Worm (Caenorhabditis elegans) whole organism, L4/young adult: ENCODE data around the gene srv-3.
"Not testable (repeated sequence)": the region's sequence is repeated elsewhere in the genome, so short reads cannot be mapped to it uniquely, and the experiment has no call there.

Source experiments
- W03F9.2 ChIP-seq: fragments of 150-350 bp; optimal IDR thresholded peaks from 2 replicates; lab custom pipeline; 2014; ENCODE audit warnings: missing biosample characterization, missing genetic modification characterization
- dao-5 ChIP-seq: sonication (generic microtip); optimal IDR thresholded peaks from 2 replicates; lab custom pipeline; 2016; ENCODE audit warnings: missing genotype, missing genetic modification characterization, moderate library complexity, missing compliant biosample characterization
- him-1 ChIP-seq: sonication (generic microtip); optimal IDR thresholded peaks from 2 replicates; lab custom pipeline; 2016; ENCODE audit warnings: missing genotype, missing genetic modification reagents, missing genetic modification characterization, missing compliant biosample characterization

Gene srv-3

ce11 chrV:19737458-19737857 is 28.7 kb upstream of the srv-3 start, which contains the start of gene W04E12.7:
Gene W04E12.7 (minus strand): TSS chrV:19737558.
- TF ChIP-seq dao-5 (tag; lab: Kevin White, UChicago) (no peak), him-1 (tag; lab: Kevin White, UChicago) (no peak), W03F9.2 (tag; lab: Kevin White, UChicago) (no peak)

- TF ChIP-seq dao-5 (tag; lab: Kevin White, UChicago) (no peak), W03F9.2 (tag; lab: Kevin White, UChicago) (no peak), him-1 (tag; lab: Kevin White, UChicago) (no peak)
These were observed 25.0 kb upstream of the srv-3 start for ce11 chrV:19733728-19734127.

DNA sequence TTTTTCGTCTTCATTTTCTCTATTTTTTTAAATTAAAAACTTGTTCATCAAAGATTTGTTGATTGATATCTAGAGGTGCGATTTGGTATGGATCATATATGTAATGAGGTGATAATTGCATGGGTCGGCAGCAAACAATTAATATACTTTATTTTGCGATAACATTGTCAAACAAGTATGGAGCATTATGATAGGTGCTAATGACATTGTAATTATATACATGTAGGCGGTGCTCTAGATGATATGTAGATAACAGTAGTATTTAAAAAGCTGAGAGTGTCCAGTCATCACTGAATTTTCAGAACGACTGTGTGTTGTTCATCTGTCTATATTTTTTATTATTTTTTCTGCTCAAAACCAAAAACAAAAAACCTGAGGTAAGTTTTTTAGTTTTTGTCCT is 21.5 kb upstream of the srv-3 start, which contains the start of gene Y116F11A.1:
Y116F11A.1 (plus strand) TSS at position 301 of the 400 bp plus-strand sequence.
- TF ChIP-seq W03F9.2 (tag; lab: Kevin White, UChicago), result no peak
- TF ChIP-seq dao-5 (tag; lab: Kevin White, UChicago), result no peak
- no peak for TF ChIP-seq him-1 (tag; lab: Kevin White, UChicago)

DNA sequence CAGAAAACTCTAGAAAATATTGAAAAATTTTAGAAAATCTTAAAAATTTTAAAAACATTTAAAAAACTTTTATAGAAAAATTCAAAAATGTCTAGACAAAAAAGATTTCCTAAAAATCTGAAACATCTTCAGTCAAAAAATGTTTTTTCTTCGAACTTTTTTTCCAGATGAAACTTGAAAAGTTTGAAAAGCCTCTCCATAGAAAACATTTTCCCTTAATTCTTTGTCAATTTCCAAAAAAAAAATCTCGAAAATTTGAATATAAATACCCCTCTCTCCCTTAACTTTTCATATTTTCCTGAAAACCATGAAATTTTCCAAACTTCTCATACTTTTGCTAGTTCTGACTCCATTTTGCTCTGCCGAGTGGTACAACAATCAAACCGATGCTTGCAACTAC is 20.0 kb upstream of the srv-3 start, which contains the start of gene Y116F11A.3:
Y116F11A.3 (plus strand) TSS at position 301 of the 400 bp plus-strand sequence.
- TF ChIP-seq W03F9.2 (tag; lab: Kevin White, UChicago) (no peak), dao-5 (tag; lab: Kevin White, UChicago) (no peak), him-1 (tag; lab: Kevin White, UChicago) (no peak)

- TF ChIP-seq dao-5 (tag; lab: Kevin White, UChicago) (no peak), him-1 (tag; lab: Kevin White, UChicago) (no peak), W03F9.2 (tag; lab: Kevin White, UChicago) (no peak)
These were observed 19.2 kb upstream of the srv-3 start for ce11 chrV:19727990-19728389.

- TF ChIP-seq dao-5 (tag; lab: Kevin White, UChicago) (no peak), W03F9.2 (tag; lab: Kevin White, UChicago) (no peak), him-1 (tag; lab: Kevin White, UChicago) (no peak)
These were observed 15.8 kb upstream of the srv-3 start for ce11 chrV:19724589-19724988.

DNA sequence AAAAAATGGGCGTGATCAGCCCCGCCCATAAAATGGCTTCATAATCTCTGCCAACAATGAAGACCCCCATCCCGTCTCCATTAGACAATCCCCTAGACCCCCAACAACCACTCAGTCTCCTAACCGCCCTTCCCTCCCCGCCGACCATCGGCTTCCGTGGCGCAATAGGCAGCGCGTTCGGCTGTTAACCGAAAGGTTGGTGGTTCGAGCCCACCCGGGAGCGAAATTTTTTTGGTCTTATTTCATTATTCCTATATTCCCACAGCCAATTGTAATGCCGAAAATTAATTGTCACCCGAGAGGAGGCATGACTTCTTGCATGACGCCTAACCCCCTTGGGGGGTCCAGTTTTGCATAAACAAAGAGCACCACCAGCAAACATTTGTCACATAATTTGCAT is 14.1 kb upstream of the srv-3 start:
- TF ChIP-seq W03F9.2 (tag; lab: Kevin White, UChicago), result no peak
- TF ChIP-seq him-1 (tag; lab: Kevin White, UChicago), result no peak
- no peak for TF ChIP-seq dao-5 (tag; lab: Kevin White, UChicago)

ce11 chrV:19719253-19719652 is 10.5 kb upstream of the srv-3 start, which contains the start of gene Y116F11A.6:
Gene Y116F11A.6 (plus strand): TSS chrV:19719553.
- TF ChIP-seq him-1 (tag; lab: Kevin White, UChicago) (no peak), dao-5 (tag; lab: Kevin White, UChicago) (no peak), W03F9.2 (tag; lab: Kevin White, UChicago) (no peak)

- no peak for TF ChIP-seq dao-5 (tag; lab: Kevin White, UChicago)
- TF ChIP-seq W03F9.2 (tag; lab: Kevin White, UChicago), result no peak
- no peak for TF ChIP-seq him-1 (tag; lab: Kevin White, UChicago)
These were observed 9.9 kb upstream of the srv-3 start for ce11 chrV:19718660-19719059.

DNA sequence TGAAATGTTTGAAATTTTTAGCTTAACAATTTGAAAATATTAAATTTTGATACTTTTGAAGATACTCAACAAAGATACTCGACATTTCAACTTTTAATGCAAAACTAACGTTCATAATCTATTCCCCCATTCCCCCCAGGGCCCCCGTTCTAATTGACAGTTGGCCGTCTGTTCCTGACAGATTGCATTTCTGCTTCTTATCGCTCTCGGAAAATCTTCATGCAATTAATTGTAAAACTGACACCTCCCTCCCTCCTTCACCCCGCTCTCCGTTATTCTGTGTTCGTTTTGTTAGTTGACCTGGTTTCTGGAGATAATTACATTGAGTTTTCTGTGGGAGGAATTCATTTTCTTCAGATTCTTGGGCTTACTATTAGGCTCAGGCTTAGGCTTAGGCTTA is 9.2 kb upstream of the srv-3 start:
- TF ChIP-seq W03F9.2 (tag; lab: Kevin White, UChicago) (no peak), dao-5 (tag; lab: Kevin White, UChicago) (no peak), him-1 (tag; lab: Kevin White, UChicago) (no peak)

DNA sequence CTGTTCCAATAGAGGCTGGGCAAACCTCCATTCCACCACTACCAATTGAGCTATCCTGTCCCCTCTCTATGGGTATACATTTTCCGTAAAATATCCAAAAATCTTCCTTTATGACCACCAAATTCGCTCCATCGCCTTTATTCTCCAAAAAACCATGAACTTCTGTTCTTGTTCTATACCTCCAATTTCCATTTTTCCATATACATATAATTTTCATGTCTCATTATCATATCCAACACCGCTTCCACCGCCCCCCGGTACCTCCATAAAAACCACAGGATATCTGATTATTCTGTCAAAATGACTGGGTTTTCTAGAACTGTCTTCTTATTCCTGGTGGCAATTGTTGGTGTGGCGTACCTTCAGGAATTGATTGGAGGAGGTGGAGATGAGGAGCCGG is 7.1 kb upstream of the srv-3 start, which contains the start of gene Y43F8C.17:
Y43F8C.17 (plus strand) TSS at position 301 of the 400 bp plus-strand sequence.
- no peak for TF ChIP-seq W03F9.2 (tag; lab: Kevin White, UChicago)
- no peak for TF ChIP-seq dao-5 (tag; lab: Kevin White, UChicago)
- TF ChIP-seq him-1 (tag; lab: Kevin White, UChicago), result no peak

DNA sequence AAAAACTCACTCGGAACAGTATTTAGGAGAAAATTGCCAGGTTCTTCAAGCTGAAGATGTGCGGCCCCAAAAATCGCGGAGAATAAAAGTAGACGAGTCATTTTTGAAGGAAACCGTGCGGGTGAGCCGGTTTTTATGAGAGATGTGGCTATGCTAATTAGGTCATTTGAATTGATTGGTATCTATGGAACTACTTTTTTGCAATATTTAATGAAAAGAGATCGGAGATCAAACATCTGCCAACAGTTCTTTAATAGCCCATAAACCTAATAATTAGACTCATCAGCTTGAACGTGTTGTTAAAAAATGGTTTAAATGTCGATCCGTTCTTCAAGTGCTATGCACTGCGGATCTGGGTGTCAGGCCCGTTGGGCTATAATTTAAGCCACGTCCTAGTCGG is 6.7 kb upstream of the srv-3 start, which contains the start of gene Y43F8C.16:
Y43F8C.16 (minus strand) TSS at position 101 of the 400 bp plus-strand sequence.
- no peak for TF ChIP-seq him-1 (tag; lab: Kevin White, UChicago)
- no peak for TF ChIP-seq W03F9.2 (tag; lab: Kevin White, UChicago)
- TF ChIP-seq dao-5 (tag; lab: Kevin White, UChicago), result no peak

ce11 chrV:19711646-19712045 is 2.9 kb upstream of the srv-3 start, which contains the start of gene Y43F8C.23:
Gene Y43F8C.23 (minus strand): TSS chrV:19711746.
- not testable (repeated sequence) for TF ChIP-seq W03F9.2, him-1, dao-5 (tag; lab: Kevin White, UChicago)

ce11 chrV:19710514-19710913 is 1.8 kb upstream of the srv-3 start, which contains the start of gene Y43F8C.15:
Gene Y43F8C.15 (minus strand): TSS chrV:19710614.
- TF ChIP-seq him-1, W03F9.2, dao-5 (tag; lab: Kevin White, UChicago): not testable (repeated sequence)
